In genomic region chrIII:3857007-3857406, ce11 we compare ENCODE assay signal across 8 worm cellular contexts.
TF ChIP-seq lines count a peak whose summit lies in the region.
"Not testable (repeated sequence)": the region's sequence is repeated elsewhere in the genome, so short reads cannot be mapped to it uniquely, and the experiment has no call there.

No protein-coding gene starts in this region.

TF ChIP-seq in whole organism, L1 larva, 84 proteins besides CTCF, POLR2A, EP300 and RAD21 (continues in another document):
- TF ChIP-seq efl-1 (optimal IDR thresholded peaks at IDR 0.05; lab: Kevin White, UChicago) (peak; percentile 2 to 58), ceh-88 (GFP tag; IDR thresholded peaks at IDR 0.05; lab: Robert Waterston, UW) (peak; percentile 95), nhr-85 (tag; lab: Kevin White, UChicago) (peak; percentile 82), tbx-2 (tag; optimal IDR thresholded peaks at IDR 0.05; lab: Kevin White, UChicago) (peak; percentile 35), rnt-1 (tag; optimal IDR thresholded peaks at IDR 0.05; lab: Kevin White, UChicago) (peak; percentile 39), nhr-47 (tag; optimal IDR thresholded peaks at IDR 0.05; lab: Kevin White, UChicago) (peak; percentile 74), ztf-11 (tag; optimal IDR thresholded peaks at IDR 0.05; lab: Kevin White, UChicago) (peak in 1 of 2 experiments; percentile 23), nhr-90 (tag; optimal IDR thresholded peaks at IDR 0.05; lab: Kevin White, UChicago; ENCODE audit: poor library complexity) (peak; percentile 50), fkh-8 (tag; optimal IDR thresholded peaks at IDR 0.05; lab: Kevin White, UChicago) (peak; percentile 40), dpl-1 (GFP tag; optimal IDR thresholded peaks at IDR 0.05; lab: Kevin White, UChicago) (peak in 2 of 3 experiments; percentile 28 to 45)
- TF ChIP-seq efl-1 (GFP tag; optimal IDR thresholded peaks at IDR 0.05 in 1 of 2; lab: Kevin White, UChicago): not testable (repeated sequence)

TF ChIP-seq in whole organism, L2 larva, 48 proteins besides CTCF, POLR2A, EP300 and RAD21:
- TF ChIP-seq F13H6.1 (tag; optimal IDR thresholded peaks at IDR 0.05; lab: Kevin White, UChicago): peak; percentile 31
- TF ChIP-seq sma-3 (GFP tag; optimal IDR thresholded peaks at IDR 0.05; lab: Kevin White, UChicago): peak; percentile 72
- TF ChIP-seq lsy-2 (tag; optimal IDR thresholded peaks at IDR 0.05; lab: Kevin White, UChicago): peak; percentile 72 to 95
- TF ChIP-seq unc-55 (GFP tag; optimal IDR thresholded peaks at IDR 0.05; lab: Kevin White, UChicago): peak; percentile 4

TF ChIP-seq in whole organism, L3 larva, 47 proteins besides CTCF, POLR2A, EP300 and RAD21:
- peak; percentile 20 for TF ChIP-seq nfya-1 (tag; optimal IDR thresholded peaks at IDR 0.05; lab: Kevin White, UChicago; ENCODE audit: insufficient read depth)
- peak; percentile 27 for TF ChIP-seq nhr-23 (tag; optimal IDR thresholded peaks at IDR 0.05; lab: Kevin White, UChicago)
- TF ChIP-seq lin-15B (tag; optimal IDR thresholded peaks at IDR 0.05; lab: Kevin White, UChicago): peak; percentile 25
- peak; percentile 12 for TF ChIP-seq lsy-12 (tag; optimal IDR thresholded peaks at IDR 0.05; lab: Kevin White, UChicago)
- TF ChIP-seq pha-4 (tag; optimal IDR thresholded peaks at IDR 0.05; lab: Kevin White, UChicago): peak; percentile 26
- TF ChIP-seq nhr-43 (tag; optimal IDR thresholded peaks at IDR 0.05; lab: Kevin White, UChicago; ENCODE audit: poor library complexity, severe bottlenecking): peak; percentile 30

TF ChIP-seq in whole organism, L4 larva, 104 proteins besides CTCF, POLR2A, EP300 and RAD21 (continues in another document):
- TF ChIP-seq dmd-9 (GFP tag; IDR thresholded peaks at IDR 0.05; lab: Robert Waterston, UW) (peak; percentile 98), hlh-11 (tag; optimal IDR thresholded peaks at IDR 0.05; lab: Kevin White, UChicago) (peak; percentile 33), hmg-1.1 (GFP tag; IDR thresholded peaks at IDR 0.05; lab: Robert Waterston, UW) (peak; percentile 88), madf-9 (GFP tag; conservative IDR thresholded peaks at IDR 0.05; lab: Robert Waterston, UW) (peak; percentile 80), lin-29 (GFP tag; IDR thresholded peaks at IDR 0.05; lab: Robert Waterston, UW) (peak; percentile 72), php-3 (GFP tag; IDR thresholded peaks at IDR 0.05; lab: Robert Waterston, UW) (0 out of 2 replicates have a peak, but pooled peaks have one; percentile 45), saeg-2 (GFP tag; IDR thresholded peaks at IDR 0.05; lab: Robert Waterston, UW) (0 out of 2 replicates have a peak, but pooled peaks have one; percentile 23), tra-1 (GFP tag; IDR thresholded peaks at IDR 0.05; lab: Robert Waterston, UW) (peak; percentile 88), T26A8.4 (GFP tag; IDR thresholded peaks at IDR 0.05; lab: Robert Waterston, UW) (peak; percentile 85), mdt-29 (GFP tag; IDR thresholded peaks at IDR 0.05; lab: Robert Waterston, UW) (peak; percentile 87), pha-4 (GFP tag; IDR thresholded peaks at IDR 0.05; lab: Robert Waterston, UW) (peak; percentile 68), madf-5 (GFP tag; IDR thresholded peaks at IDR 0.05; lab: Robert Waterston, UW) (peak in 1 of 2 experiments; percentile 67; a peak in 1 of 4 replicates)
- TF ChIP-seq pha-4 (tag; optimal IDR thresholded peaks at IDR 0.05; lab: Kevin White, UChicago): not testable (repeated sequence)

TF ChIP-seq in whole organism, late embryonic, 69 proteins besides CTCF, POLR2A, EP300 and RAD21:
- peak; percentile 16 for TF ChIP-seq ceh-31 (tag; optimal IDR thresholded peaks at IDR 0.05; lab: Kevin White, UChicago)

TF ChIP-seq in whole organism, midembryonic, 9 proteins besides CTCF, POLR2A, EP300 and RAD21:
- peak; percentile 54; the same call in 1 of the 2 replicates for TF ChIP-seq ztf-23 (GFP tag; IDR thresholded peaks at IDR 0.05; lab: Robert Waterston, UW)

TF ChIP-seq in whole organism, mixed stage, embryonic, 35 proteins besides CTCF, POLR2A, EP300 and RAD21:
- peak; percentile 88 for TF ChIP-seq lsy-2 (tag; optimal IDR thresholded peaks at IDR 0.05; lab: Kevin White, UChicago)

TF ChIP-seq in whole organism, young adult, 124 proteins besides CTCF, POLR2A, EP300 and RAD21:
- TF ChIP-seq egl-44 (GFP tag; IDR thresholded peaks at IDR 0.05; lab: Robert Waterston, UW) (0 out of 2 replicates have a peak, but pooled peaks have one; percentile 36), bed-2 (GFP tag; IDR thresholded peaks at IDR 0.05; lab: Robert Waterston, UW) (peak; percentile 81), ceh-27 (GFP tag; optimal IDR thresholded peaks at IDR 0.05; lab: Kevin White, UChicago) (peak; percentile 4), K11D2.4 (GFP tag; IDR thresholded peaks at IDR 0.05; lab: Robert Waterston, UW) (peak; percentile 94), let-526 (GFP tag; IDR thresholded peaks at IDR 0.05; lab: Robert Waterston, UW) (peak; percentile 85; the same call in 1 of the 2 replicates), Y95B8A.8 (GFP tag; IDR thresholded peaks at IDR 0.05; lab: Robert Waterston, UW) (0 out of 2 replicates have a peak, but pooled peaks have one; percentile 53), ekl-4 (GFP tag; IDR thresholded peaks at IDR 0.05; lab: Robert Waterston, UW) (peak; percentile 50; the same call in 1 of the 2 replicates), attf-5 (GFP tag; optimal IDR thresholded peaks at IDR 0.05; lab: Kevin White, UChicago) (peak; percentile 28), attf-3 (GFP tag; conservative IDR thresholded peaks at IDR 0.05; lab: Robert Waterston, UW) (peak; percentile 68), egl-18 (GFP tag; IDR thresholded peaks at IDR 0.05; lab: Robert Waterston, UW) (peak; percentile 56; the same call in 1 of the 2 replicates), F33H1.4 (GFP tag; IDR thresholded peaks at IDR 0.05; lab: Robert Waterston, UW) (peak; percentile 59), aptf-2 (GFP tag; conservative IDR thresholded peaks at IDR 0.05; lab: Robert Waterston, UW) (0 out of 2 replicates have a peak, but pooled peaks have one; percentile 15), sea-2 (GFP tag; IDR thresholded peaks at IDR 0.05; lab: Robert Waterston, UW) (0 out of 2 replicates have a peak, but pooled peaks have one; percentile 13), ceh-91 (GFP tag; IDR thresholded peaks at IDR 0.05; lab: Robert Waterston, UW) (peak; percentile 64; the same call in 1 of the 2 replicates), let-607 (tag; optimal IDR thresholded peaks at IDR 0.05; lab: Kevin White, UChicago) (peak in 1 of 2 experiments; percentile 60), lin-54 (GFP tag; optimal IDR thresholded peaks at IDR 0.05; lab: Kevin White, UChicago) (peak; percentile 28), rcor-1 (GFP tag; IDR thresholded peaks at IDR 0.05; lab: Robert Waterston, UW) (peak; percentile 73), egrh-3 (GFP tag; IDR thresholded peaks at IDR 0.05; lab: Robert Waterston, UW) (0 out of 2 replicates have a peak, but pooled peaks have one; percentile 11), nfyb-1 (GFP tag; IDR thresholded peaks at IDR 0.05; lab: Robert Waterston, UW) (peak; percentile 89), ztf-28 (GFP tag; IDR thresholded peaks at IDR 0.05; lab: Robert Waterston, UW) (peak; percentile 59; the same call in 1 of the 2 replicates), hmg-1.2 (GFP tag; IDR thresholded peaks at IDR 0.05; lab: Robert Waterston, UW) (peak; percentile 96), cebp-1 (GFP tag; IDR thresholded peaks at IDR 0.05; lab: Robert Waterston, UW) (peak; percentile 73), cebp-1 (tag; optimal IDR thresholded peaks at IDR 0.05; lab: Kevin White, UChicago) (peak; percentile 39), dox-1 (GFP tag; IDR thresholded peaks at IDR 0.05; lab: Robert Waterston, UW) (peak; percentile 91), mcd-1 (GFP tag; IDR thresholded peaks at IDR 0.05; lab: Robert Waterston, UW) (peak; percentile 91), lin-40 (tag; optimal IDR thresholded peaks at IDR 0.05; lab: Kevin White, UChicago) (peak; percentile 50), C17E4.6 (GFP tag; IDR thresholded peaks at IDR 0.05; lab: Robert Waterston, UW) (peak; percentile 47; the same call in 1 of the 2 replicates), C06A6.2 (GFP tag; conservative IDR thresholded peaks at IDR 0.05; lab: Robert Waterston, UW) (peak; percentile 68), pbrm-1 (GFP tag; IDR thresholded peaks at IDR 0.05; lab: Robert Waterston, UW) (peak; percentile 80)
